Fruit fly (Drosophila melanogaster) whole organism, adult: Measurements from ENCODE around the gene Nazo.

Source experiments
- CG11617 ChIP-seq: fragments of 200-800 bp; sonication (Bioruptor generic); optimal IDR thresholded peaks from 2 replicates; lab custom pipeline; 2017; ENCODE audit warnings: mild to moderate bottlenecking, missing biosample characterization, missing genetic modification reagents, missing genetic modification characterization
- CG14711 ChIP-seq: fragments of 200-800 bp; sonication (Bioruptor generic); optimal IDR thresholded peaks from 2 replicates; lab custom pipeline; 2018; ENCODE audit warnings: missing biosample characterization, mild to moderate bottlenecking, missing genetic modification characterization, moderate library complexity
- CG1620 ChIP-seq: fragments of 200-800 bp; sonication (Bioruptor generic); optimal IDR thresholded peaks from 2 replicates; lab custom pipeline; 2016; ENCODE audit warnings: missing biosample characterization, missing genetic modification characterization
- CG33017 ChIP-seq: fragments of 200-800 bp; sonication (Bioruptor generic); optimal IDR thresholded peaks from 2 replicates; lab custom pipeline; 2018; ENCODE audit warnings: missing biosample characterization, mild to moderate bottlenecking, missing genetic modification characterization, moderate library complexity
- CG5204 ChIP-seq: fragments of 200-800 bp; sonication (Bioruptor generic); optimal IDR thresholded peaks from 2 replicates; lab custom pipeline; 2016; ENCODE audit warnings: missing biosample characterization, missing genetic modification characterization
- CG7045 ChIP-seq: fragments of 200-800 bp; sonication (Bioruptor generic); optimal IDR thresholded peaks from 2 replicates; lab custom pipeline; 2017; ENCODE audit warnings: missing biosample characterization, mild to moderate bottlenecking, missing genetic modification characterization
- Clk ChIP-seq: fragments of 200-800 bp; sonication (Bioruptor generic); optimal IDR thresholded peaks from 2 replicates; lab custom pipeline; 2017; ENCODE audit warnings: missing biosample characterization, missing genetic modification characterization
- cnc ChIP-seq, 2 experiments: fragments of >200 bp; optimal IDR thresholded peaks; 2 replicates each; lab custom pipeline; 2017
- kay ChIP-seq: fragments of 200-800 bp; sonication (Bioruptor generic); peaks from one replicate; lab custom pipeline; 2016; ENCODE audit warnings: missing biosample characterization, missing genetic modification characterization, borderline replicate concordance
- ovo ChIP-seq: fragments of 200-800 bp; sonication (Bioruptor generic); optimal IDR thresholded peaks from 2 replicates; lab custom pipeline; 2016; ENCODE audit warnings: missing biosample characterization, missing genetic modification characterization
- tj ChIP-seq: fragments of 200-800 bp; sonication (Bioruptor generic); optimal IDR thresholded peaks from 3 replicates; lab custom pipeline; 2017; ENCODE audit warnings: missing biosample characterization, mild to moderate bottlenecking, missing genetic modification characterization, moderate library complexity
- toe ChIP-seq: fragments of 200-800 bp; sonication (Bioruptor generic); optimal IDR thresholded peaks from 2 replicates; lab custom pipeline; 2016; ENCODE audit warnings: missing biosample characterization, missing genetic modification characterization

- TF ChIP-seq CG11617 (GFP tag; lab: Kevin White, UChicago) (no peak), CG1620 (GFP tag; lab: Kevin White, UChicago) (no peak), CG33017 (tag; lab: Kevin White, UChicago) (no peak), ovo (GFP tag; lab: Kevin White, UChicago) (no peak), CG5204 (GFP tag; lab: Kevin White, UChicago) (no peak), CG14711 (tag; lab: Kevin White, UChicago) (no peak), toe (no peak), kay (peak; percentile 67), Clk (no peak), cnc (optimal IDR thresholded peaks at IDR 0.05; lab: Kevin White, UChicago) (no peak), tj (GFP tag; lab: Kevin White, UChicago) (no peak), CG7045 (GFP tag; lab: Kevin White, UChicago) (no peak)
Measured at dm6 chr3R:8333768-8334470, 46.2 kb downstream of the Nazo start, which contains the start of gene Poxm.
